Worm (Caenorhabditis elegans) whole organism, midembryonic: ENCODE results near the gene fbxa-79.

Experiments used
- T22C8.4 ChIP-seq: fragments of 200-800 bp; sonication (Bioruptor generic); IDR thresholded peaks from 2 replicates; pipeline ENCODE4 v1.3.6; 2022; ENCODE audit warnings: missing genetic modification characterization, missing compliant biosample characterization
- cog-1 ChIP-seq: sonication (generic microtip); optimal IDR thresholded peaks from 2 replicates; lab custom pipeline; 2016; ENCODE audit warnings: missing genetic modification characterization, missing compliant biosample characterization
- flt-1 ChIP-seq: fragments of 200-800 bp; sonication (Bioruptor generic); IDR thresholded peaks from 2 replicates; pipeline ENCODE4 v1.3.6; 2022; ENCODE audit warnings: missing genetic modification characterization, missing compliant biosample characterization
- klf-2 ChIP-seq: fragments of 200-800 bp; sonication (Bioruptor generic); conservative IDR thresholded peaks from 2 replicates; pipeline ENCODE4 v1.3.6; 2022; ENCODE audit warnings: missing genetic modification reagents, missing genetic modification characterization, missing compliant biosample characterization
- med-1 ChIP-seq: sonication (generic microtip); optimal IDR thresholded peaks from 2 replicates; lab custom pipeline; 2017; ENCODE audit warnings: missing genetic modification characterization, mild to moderate bottlenecking, missing compliant biosample characterization, antibody characterized with exemption, missing genetic modification reagents; ENCODE audit not compliant: insufficient read depth
- ref-1 ChIP-seq: fragments of 200-800 bp; sonication (Bioruptor generic); conservative IDR thresholded peaks from 2 replicates; pipeline ENCODE4 v1.3.6; 2022; ENCODE audit warnings: missing genetic modification reagents, missing genetic modification characterization, missing compliant biosample characterization
- tab-1 ChIP-seq: fragments of 200-800 bp; sonication (Bioruptor generic); IDR thresholded peaks from 2 replicates; pipeline ENCODE4 v1.3.6; 2022; ENCODE audit warnings: missing genetic modification characterization, missing compliant biosample characterization
- ztf-23 ChIP-seq: fragments of 200-800 bp; sonication (Bioruptor generic); IDR thresholded peaks from 2 replicates; pipeline ENCODE4 v1.3.6; 2022; ENCODE audit warnings: missing genetic modification reagents, missing genetic modification characterization, missing compliant biosample characterization
- ztf-29 ChIP-seq: fragments of 200-800 bp; sonication (Bioruptor generic); IDR thresholded peaks from 2 replicates; pipeline ENCODE4 v1.3.6; 2022; ENCODE audit warnings: missing genetic modification reagents, missing genetic modification characterization, missing compliant biosample characterization

The fbxa-79 gene

ce11 chrIII:1308209-1308608 lies at the start of gene fbxa-79:
TSS of gene fbxa-79 (minus strand) at chrIII:1308294.
- TF ChIP-seq ref-1 (GFP tag; lab: Robert Waterston, UW) = no peak
- no peak for TF ChIP-seq med-1 (GFP tag; lab: Kevin White, UChicago)
- no peak for TF ChIP-seq T22C8.4 (GFP tag; lab: Robert Waterston, UW)
- no peak for TF ChIP-seq tab-1 (GFP tag; lab: Robert Waterston, UW)
- no peak for TF ChIP-seq ztf-23 (GFP tag; lab: Robert Waterston, UW)
- TF ChIP-seq klf-2 = no peak
- TF ChIP-seq flt-1 = no peak
- no peak for TF ChIP-seq ztf-29 (GFP tag; lab: Robert Waterston, UW)
- TF ChIP-seq cog-1 (tag; lab: Kevin White, UChicago) = no peak

DNA sequence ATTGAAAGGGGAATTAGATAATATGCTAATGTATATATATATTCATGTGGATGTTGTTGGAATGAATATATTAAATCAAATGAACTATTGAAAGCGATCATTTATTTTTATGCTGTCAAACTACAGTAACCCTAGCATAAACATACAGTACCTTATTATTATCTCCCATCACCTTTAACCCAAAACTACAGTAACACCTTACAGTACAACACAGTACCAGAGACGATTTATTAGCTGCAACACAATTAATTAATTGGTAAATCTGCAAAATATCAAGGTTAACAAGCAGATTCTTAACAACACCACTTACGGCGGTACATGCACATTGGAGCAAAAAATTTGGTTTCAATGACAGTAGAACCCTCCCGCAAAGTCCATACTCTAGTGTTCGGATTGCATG lies 47.2 kb upstream of the fbxa-79 start, which contains the start of gene Y82E9BL.1:
Gene Y82E9BL.1 (minus strand): TSS at position 101 of the 400 bp plus-strand sequence.
- TF ChIP-seq cog-1 (tag; lab: Kevin White, UChicago) (no peak), T22C8.4 (GFP tag; lab: Robert Waterston, UW) (no peak), tab-1 (GFP tag; lab: Robert Waterston, UW) (no peak), flt-1 (no peak), ztf-23 (GFP tag; lab: Robert Waterston, UW) (no peak), ztf-29 (GFP tag; lab: Robert Waterston, UW) (no peak), med-1 (GFP tag; lab: Kevin White, UChicago) (no peak)

DNA sequence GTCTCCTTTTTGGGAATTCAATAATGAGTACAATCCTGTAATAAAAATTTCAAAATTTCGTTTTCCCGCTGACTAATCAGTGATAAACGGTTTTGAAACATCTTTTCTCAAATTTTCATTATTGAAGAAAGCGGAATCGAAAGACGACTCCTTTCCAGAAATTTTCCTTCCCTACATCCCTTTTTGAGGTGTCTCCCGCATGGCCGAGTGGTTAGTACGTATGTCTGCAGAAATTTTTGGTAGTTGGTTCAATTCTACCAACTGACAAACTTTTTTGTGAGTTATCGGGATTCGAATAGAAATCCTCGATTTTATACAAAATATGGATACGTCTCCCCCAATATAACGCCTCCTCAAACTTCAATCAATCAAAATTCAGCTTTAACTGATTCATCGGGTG lies 46.4 kb upstream of the fbxa-79 start:
- TF ChIP-seq T22C8.4 (GFP tag; lab: Robert Waterston, UW) (no peak), tab-1 (GFP tag; lab: Robert Waterston, UW) (no peak), ref-1 (GFP tag; lab: Robert Waterston, UW) (no peak), med-1 (GFP tag; lab: Kevin White, UChicago) (no peak), cog-1 (tag; lab: Kevin White, UChicago) (no peak), ztf-29 (GFP tag; lab: Robert Waterston, UW) (no peak), ztf-23 (GFP tag; lab: Robert Waterston, UW) (no peak)

- TF ChIP-seq ztf-29 (GFP tag; lab: Robert Waterston, UW) = no peak
- no peak for TF ChIP-seq cog-1 (tag; lab: Kevin White, UChicago)
- no peak for TF ChIP-seq med-1 (GFP tag; lab: Kevin White, UChicago)
- TF ChIP-seq klf-2 = no peak
- no peak for TF ChIP-seq tab-1 (GFP tag; lab: Robert Waterston, UW)
- TF ChIP-seq T22C8.4 (GFP tag; lab: Robert Waterston, UW) = no peak
- TF ChIP-seq ref-1 (GFP tag; lab: Robert Waterston, UW) = no peak
- TF ChIP-seq flt-1 = no peak
- TF ChIP-seq ztf-23 (GFP tag; lab: Robert Waterston, UW) = no peak
Measured at ce11 chrIII:1350745-1351144, 42.7 kb upstream of the fbxa-79 start, which contains the start of gene Y82E9BL.3. TSS of gene Y82E9BL.3 (minus strand) at chrIII:1350845.

DNA sequence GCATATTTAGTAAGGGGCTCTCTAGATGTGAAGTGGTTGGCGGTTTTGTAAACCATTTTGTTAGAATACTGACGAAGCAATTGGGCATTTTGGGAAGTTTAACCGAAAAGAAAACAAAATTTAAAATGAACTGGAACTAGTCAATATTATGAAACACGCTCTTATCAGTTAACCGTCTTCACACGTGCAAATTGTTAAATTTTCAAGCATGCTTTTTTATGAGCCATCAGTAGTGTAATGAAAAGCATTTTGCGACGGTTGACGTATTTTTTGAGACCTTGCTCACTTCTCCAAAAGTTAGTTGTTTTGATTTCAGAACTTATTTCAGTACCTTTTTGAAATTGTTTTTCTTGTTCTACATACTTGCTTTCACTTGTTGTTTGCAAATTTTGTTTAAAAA lies 41.2 kb upstream of the fbxa-79 start, which contains the start of gene fbxa-25:
Gene fbxa-25 (minus strand): TSS at position 138 of the 400 bp plus-strand sequence.
- no peak for TF ChIP-seq ztf-23 (GFP tag; lab: Robert Waterston, UW)
- no peak for TF ChIP-seq flt-1
- no peak for TF ChIP-seq T22C8.4 (GFP tag; lab: Robert Waterston, UW)
- no peak for TF ChIP-seq tab-1 (GFP tag; lab: Robert Waterston, UW)
- TF ChIP-seq ztf-29 (GFP tag; lab: Robert Waterston, UW) = no peak
- TF ChIP-seq med-1 (GFP tag; lab: Kevin White, UChicago) = no peak
- TF ChIP-seq cog-1 (tag; lab: Kevin White, UChicago) = no peak
- no peak for TF ChIP-seq klf-2
- TF ChIP-seq ref-1 (GFP tag; lab: Robert Waterston, UW) = no peak

ce11 chrIII:1347539-1347938 lies 39.4 kb upstream of the fbxa-79 start, which contains the start of gene Y82E9BL.5:
TSS of gene Y82E9BL.5 (minus strand) at chrIII:1347639.
- no peak for TF ChIP-seq ztf-23 (GFP tag; lab: Robert Waterston, UW)
- TF ChIP-seq flt-1 = no peak
- no peak for TF ChIP-seq T22C8.4 (GFP tag; lab: Robert Waterston, UW)
- TF ChIP-seq med-1 (GFP tag; lab: Kevin White, UChicago) = no peak
- TF ChIP-seq ref-1 (GFP tag; lab: Robert Waterston, UW) = no peak
- no peak for TF ChIP-seq ztf-29 (GFP tag; lab: Robert Waterston, UW)
- TF ChIP-seq tab-1 (GFP tag; lab: Robert Waterston, UW) = no peak
- TF ChIP-seq klf-2 = no peak
- no peak for TF ChIP-seq cog-1 (tag; lab: Kevin White, UChicago)

DNA sequence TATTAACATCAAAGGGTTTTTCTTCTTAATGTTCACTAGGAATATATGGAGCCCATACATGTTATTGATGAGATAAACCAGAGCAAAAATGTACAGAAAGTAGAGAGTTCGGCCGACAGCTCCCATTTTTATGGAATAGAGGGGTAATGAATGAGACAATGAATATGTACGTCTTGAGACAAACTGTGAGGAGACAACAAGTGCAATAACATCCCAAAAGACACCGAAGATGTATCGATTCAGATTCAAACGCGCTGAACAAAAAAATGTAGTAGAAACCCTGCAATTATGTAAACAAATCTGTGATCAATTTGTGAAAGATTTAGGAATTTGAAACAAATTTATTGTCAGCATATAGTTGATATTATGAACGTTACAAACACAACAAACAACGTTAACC lies 38.9 kb upstream of the fbxa-79 start:
- TF ChIP-seq T22C8.4 (GFP tag; lab: Robert Waterston, UW) = no peak
- TF ChIP-seq ztf-23 (GFP tag; lab: Robert Waterston, UW) = no peak
- no peak for TF ChIP-seq med-1 (GFP tag; lab: Kevin White, UChicago)
- no peak for TF ChIP-seq flt-1
- TF ChIP-seq tab-1 (GFP tag; lab: Robert Waterston, UW) = no peak
- no peak for TF ChIP-seq klf-2
- no peak for TF ChIP-seq cog-1 (tag; lab: Kevin White, UChicago)
- TF ChIP-seq ztf-29 (GFP tag; lab: Robert Waterston, UW) = no peak
- no peak for TF ChIP-seq ref-1 (GFP tag; lab: Robert Waterston, UW)

- TF ChIP-seq ref-1 (GFP tag; lab: Robert Waterston, UW) (no peak), flt-1 (no peak), ztf-29 (GFP tag; lab: Robert Waterston, UW) (no peak), tab-1 (GFP tag; lab: Robert Waterston, UW) (no peak), med-1 (GFP tag; lab: Kevin White, UChicago) (no peak)
Measured at ce11 chrIII:1345694-1346093, 37.6 kb upstream of the fbxa-79 start, which contains the start of gene Y82E9BL.6. TSS of gene Y82E9BL.6 (minus strand) at chrIII:1345794.

DNA sequence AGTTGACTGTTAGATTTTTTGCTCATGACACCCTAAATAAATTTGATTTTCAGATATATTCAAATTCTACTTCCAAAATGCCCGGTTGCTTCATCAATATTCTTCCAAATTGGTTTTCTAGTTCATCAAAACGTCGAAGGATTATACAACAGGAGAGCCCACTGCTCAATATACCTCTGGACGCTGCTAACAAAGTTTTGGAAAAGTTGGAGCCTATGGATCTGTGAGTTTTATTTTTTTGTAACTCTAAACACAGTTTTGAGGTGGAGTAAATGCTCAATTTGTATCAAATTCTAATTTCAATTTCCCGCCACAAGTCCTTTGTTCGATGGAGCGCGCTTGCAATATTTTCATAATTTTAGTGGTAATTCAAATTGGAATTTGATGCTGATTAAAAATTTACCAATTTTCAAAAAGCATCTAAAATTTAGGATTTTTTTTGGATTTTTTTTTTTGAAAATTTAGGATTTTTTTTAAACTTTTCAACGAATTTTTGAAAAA lies 34.9 kb upstream of the fbxa-79 start, which contains the start of gene fbxa-27:
Gene fbxa-27 (plus strand): TSS at position 51 of the 501 bp plus-strand sequence.
- TF ChIP-seq ref-1 (GFP tag; lab: Robert Waterston, UW) (no peak), flt-1 (no peak), tab-1 (GFP tag; lab: Robert Waterston, UW) (no peak), cog-1 (tag; lab: Kevin White, UChicago) (no peak), T22C8.4 (GFP tag; lab: Robert Waterston, UW) (no peak), klf-2 (no peak), ztf-23 (GFP tag; lab: Robert Waterston, UW) (no peak), ztf-29 (GFP tag; lab: Robert Waterston, UW) (no peak), med-1 (GFP tag; lab: Kevin White, UChicago) (no peak)
